Worm (Caenorhabditis elegans): ENCODE measurements around the gene mpst-4.
"Not testable (repeated sequence)": the region's sequence is repeated elsewhere in the genome, so short reads cannot be mapped to it uniquely, and the experiment has no call there.

Gene mpst-4

DNA sequence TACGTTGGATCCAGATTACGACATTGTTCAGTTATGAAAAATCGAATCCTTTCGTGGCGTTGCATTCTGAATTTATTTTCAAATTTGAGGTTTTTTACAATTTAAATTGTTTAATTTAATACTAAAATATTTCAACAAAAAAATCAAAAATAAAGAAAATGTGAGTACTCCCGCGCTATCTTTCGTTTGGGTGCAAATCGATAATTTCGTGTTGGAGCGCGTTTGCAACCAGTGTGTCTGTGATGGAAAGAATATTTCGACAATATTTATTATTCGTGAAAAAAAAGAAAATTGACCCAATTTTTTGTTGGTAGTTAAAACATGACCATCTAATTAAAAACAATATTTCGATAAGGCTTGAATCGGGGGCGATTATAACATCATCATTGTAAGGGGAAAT, 38.8 kb upstream of the mpst-4 start, which contains the start of gene R05F9.9 (continued):
- TF ChIP-seq sup-37 (GFP tag; optimal IDR thresholded peaks at IDR 0.05) (no peak), mef-2 (tag; optimal IDR thresholded peaks at IDR 0.05) (no peak), ama-1 (optimal IDR thresholded peaks at IDR 0.05) (peak; percentile 61), unc-86 (tag; optimal IDR thresholded peaks at IDR 0.05) (no peak), nhr-20 (tag; optimal IDR thresholded peaks at IDR 0.05) (peak; percentile 1), efl-3 (GFP tag; optimal IDR thresholded peaks at IDR 0.05) (no peak), vab-15 (tag; optimal IDR thresholded peaks at IDR 0.05) (no peak), ceh-88 (GFP tag; IDR thresholded peaks at IDR 0.05) (no peak), ceh-82 (tag; optimal IDR thresholded peaks at IDR 0.05) (peak in 1 of 3 experiments; percentile 40), rnt-1 (tag; optimal IDR thresholded peaks at IDR 0.05) (peak; percentile 8), pax-3 (tag; optimal IDR thresholded peaks at IDR 0.05) (no peak)

DNA sequence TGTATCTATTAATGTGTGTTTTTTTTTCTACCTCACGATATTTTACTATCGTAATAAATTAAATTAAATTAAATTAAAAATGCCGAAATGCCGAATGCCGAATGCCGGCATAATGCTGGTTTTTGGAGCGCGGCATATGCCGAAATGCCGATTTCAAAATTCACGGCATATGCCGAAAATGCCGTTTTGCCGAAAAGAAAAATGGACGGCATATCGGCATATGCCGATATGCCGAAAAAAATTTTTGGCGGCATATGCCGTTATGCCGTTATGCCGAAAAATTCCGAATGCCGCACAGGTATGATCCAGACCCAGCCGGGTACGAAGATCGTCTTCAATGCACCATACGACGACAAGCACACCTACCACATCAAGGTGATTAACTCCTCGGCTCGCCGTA, 35.3 kb upstream of the mpst-4 start, which contains the start of gene msp-32:
Gene msp-32, plus strand, starts transcription at position 301 of the 400 bp plus-strand sequence.
- not testable (repeated sequence) for TF ChIP-seq snu-23 (GFP tag; optimal IDR thresholded peaks at IDR 0.05); dpl-1 (GFP tag; optimal IDR thresholded peaks at IDR 0.05); swsn-7 (tag; optimal IDR thresholded peaks at IDR 0.05)

- TF ChIP-seq efl-3 (GFP tag; optimal IDR thresholded peaks at IDR 0.05) = no peak
- TF ChIP-seq elt-3 (tag; optimal IDR thresholded peaks at IDR 0.05) = no peak
- no peak for TF ChIP-seq zip-4 (GFP tag; optimal IDR thresholded peaks at IDR 0.05)
- TF ChIP-seq nhr-237 (tag; optimal IDR thresholded peaks at IDR 0.05) = no peak
- TF ChIP-seq isw-1 (GFP tag; IDR thresholded peaks at IDR 0.05) = no peak
- no peak for TF ChIP-seq swsn-7 (tag; optimal IDR thresholded peaks at IDR 0.05)
- TF ChIP-seq hlh-4 (tag; optimal IDR thresholded peaks at IDR 0.05) = no peak
- no peak for TF ChIP-seq C04F5.9 (tag; optimal IDR thresholded peaks at IDR 0.05)
- TF ChIP-seq nhr-19 (GFP tag; conservative IDR thresholded peaks at IDR 0.05) = no peak
- no peak for TF ChIP-seq jun-1 (tag; optimal IDR thresholded peaks at IDR 0.05)
- TF ChIP-seq egl-13 (tag; optimal IDR thresholded peaks at IDR 0.05) = no peak
- no peak for TF ChIP-seq mep-1 (tag; optimal IDR thresholded peaks at IDR 0.05)
- TF ChIP-seq C16A3.4 (tag; optimal IDR thresholded peaks at IDR 0.05) = no peak
- TF ChIP-seq efl-1 (optimal IDR thresholded peaks at IDR 0.05) = no peak
- no peak for TF ChIP-seq efl-1 (GFP tag; optimal IDR thresholded peaks at IDR 0.05 in 1 of 2)
- no peak for TF ChIP-seq pax-3 (tag; optimal IDR thresholded peaks at IDR 0.05)
- TF ChIP-seq lin-39 (tag; optimal IDR thresholded peaks at IDR 0.05) = no peak
- TF ChIP-seq nhr-90 (tag; optimal IDR thresholded peaks at IDR 0.05; ENCODE audit: poor library complexity) = no peak
- TF ChIP-seq nhr-84 (tag; optimal IDR thresholded peaks at IDR 0.05) = no peak
- no peak for TF ChIP-seq lir-3 (tag; optimal IDR thresholded peaks at IDR 0.05; ENCODE audit: poor library complexity)
- no peak for TF ChIP-seq ztf-11 (tag; optimal IDR thresholded peaks at IDR 0.05)
Observed at ce11 chrII:4892594-4892993, 29.3 kb upstream of the mpst-4 start, which contains the start of gene msp-33. Gene msp-33 (minus strand): TSS chrII:4892694.

DNA sequence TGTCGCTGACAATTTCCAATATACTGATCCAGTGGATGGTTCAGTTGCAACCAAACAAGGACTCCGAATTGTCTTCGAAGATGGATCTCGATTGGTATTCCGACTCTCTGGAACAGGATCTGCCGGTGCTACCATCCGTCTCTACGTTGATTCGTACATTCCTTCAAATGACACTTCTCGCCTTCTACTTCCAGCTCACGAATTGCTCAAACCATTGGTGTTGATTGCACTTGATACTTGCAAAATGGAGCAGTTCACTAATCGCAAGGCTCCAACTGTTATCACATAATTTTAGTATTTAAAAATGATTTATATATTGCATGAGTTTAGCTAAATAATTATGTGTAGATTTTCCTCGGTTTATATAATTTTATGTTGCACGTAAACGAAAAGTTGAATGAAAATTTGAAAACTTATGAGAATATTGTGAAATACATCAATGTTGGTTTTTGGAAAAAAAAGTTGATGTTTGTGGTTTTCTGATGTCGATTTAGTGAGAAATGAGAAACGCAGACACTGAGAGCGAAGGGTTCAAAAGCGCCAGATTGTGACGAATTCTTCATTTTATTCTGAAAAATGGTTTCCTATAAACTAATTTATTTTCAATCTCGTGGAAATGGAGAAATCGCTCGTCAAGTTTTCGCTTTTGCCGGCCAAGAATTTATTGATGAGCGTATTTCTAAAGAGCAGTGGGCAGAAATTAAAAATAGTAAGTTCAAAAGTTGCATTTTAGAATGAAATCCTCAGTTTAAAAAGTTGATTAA, 27.9 kb upstream of the mpst-4 start, which contains the start of gene gst-9:
Gene gst-9, plus strand, starts transcription at position 574 of the 764 bp plus-strand sequence.
- no peak for TF ChIP-seq C34B4.2 (tag; optimal IDR thresholded peaks at IDR 0.05)
- peak; percentile 77 for TF ChIP-seq ama-1 (optimal IDR thresholded peaks at IDR 0.05)
- TF ChIP-seq nhr-71 (tag; optimal IDR thresholded peaks at IDR 0.05) = peak; percentile 66
- TF ChIP-seq pag-3 (tag; optimal IDR thresholded peaks at IDR 0.05; ENCODE audit: borderline replicate concordance, insufficient read depth) = no peak
- no peak for TF ChIP-seq nhr-76 (tag; optimal IDR thresholded peaks at IDR 0.05)
- TF ChIP-seq unc-62 (GFP tag; optimal IDR thresholded peaks at IDR 0.05) = no peak
- no peak for TF ChIP-seq C16A3.4 (tag; optimal IDR thresholded peaks at IDR 0.05)
- peak; percentile 0 to 7 for TF ChIP-seq efl-1 (optimal IDR thresholded peaks at IDR 0.05)
- peak in 1 of 2 experiments; percentile 55 for TF ChIP-seq efl-1 (GFP tag; optimal IDR thresholded peaks at IDR 0.05 in 1 of 2)
- TF ChIP-seq unc-130 (tag; optimal IDR thresholded peaks at IDR 0.05) = no peak
- TF ChIP-seq jun-1 (tag; optimal IDR thresholded peaks at IDR 0.05) = no peak
- peak; percentile 80 for TF ChIP-seq aly-2 (tag; optimal IDR thresholded peaks at IDR 0.05)
- peak; percentile 63 for TF ChIP-seq elt-2 (tag; optimal IDR thresholded peaks at IDR 0.05)
- TF ChIP-seq nhr-19 (GFP tag; conservative IDR thresholded peaks at IDR 0.05) = peak; percentile 21; the same call in 1 of the 2 replicates
- TF ChIP-seq dsc-1 (tag; optimal IDR thresholded peaks at IDR 0.05) = no peak
- no peak for TF ChIP-seq fkh-10 (GFP tag; optimal IDR thresholded peaks at IDR 0.05)
- TF ChIP-seq swsn-7 (tag; optimal IDR thresholded peaks at IDR 0.05) = peak; percentile 7
- TF ChIP-seq fkh-4 (tag; optimal IDR thresholded peaks at IDR 0.05; ENCODE audit: borderline replicate concordance) = no peak
- no peak for TF ChIP-seq lir-3 (tag; optimal IDR thresholded peaks at IDR 0.05; ENCODE audit: poor library complexity)
- peak in 1 of 3 experiments; percentile 8 for TF ChIP-seq dpl-1 (GFP tag; optimal IDR thresholded peaks at IDR 0.05)
- peak; percentile 38 for TF ChIP-seq snu-23 (GFP tag; optimal IDR thresholded peaks at IDR 0.05)
- TF ChIP-seq hpl-2 (GFP tag; optimal IDR thresholded peaks at IDR 0.05) = no peak

All from whole organism, L1 larva.